Fruit fly (Drosophila melanogaster) whole organism, embryonic: ENCODE results near the gene Oseg1.

Experiments used
- Antp ChIP-seq: fragments of 200-800 bp; sonication (Bioruptor generic); optimal IDR thresholded peaks from 3 replicates; lab custom pipeline; 2016; ENCODE audit warnings: missing biosample characterization, missing genetic modification characterization
- Atf6 ChIP-seq: fragments of 200-800 bp; sonication (Bioruptor generic); IDR thresholded peaks from 2 replicates; pipeline ENCODE4 v1.3.6; 2022; ENCODE audit warnings: missing biosample characterization, missing genetic modification characterization
- Bgb ChIP-seq: fragments of 200-800 bp; sonication (Bioruptor generic); IDR thresholded peaks from 2 replicates; pipeline ENCODE4 v1.3.6; 2022; ENCODE audit warnings: missing biosample characterization, missing genetic modification characterization; ENCODE audit not compliant: partially characterized antibody
- CG10209 ChIP-seq: fragments of 200-800 bp; sonication (Bioruptor generic); optimal IDR thresholded peaks from 3 replicates; lab custom pipeline; 2017; ENCODE audit warnings: missing biosample characterization, mild to moderate bottlenecking, missing genetic modification characterization, missing genetic modification reagents
- CG10267 ChIP-seq: fragments of 200-800 bp; sonication (Bioruptor generic); optimal IDR thresholded peaks from 2 replicates; lab custom pipeline; 2018; ENCODE audit warnings: missing biosample characterization, mild to moderate bottlenecking, missing genetic modification characterization, moderate library complexity
- CG12236 ChIP-seq: fragments of 200-800 bp; sonication (Bioruptor generic); optimal IDR thresholded peaks from 2 replicates; lab custom pipeline; 2016; ENCODE audit warnings: missing biosample characterization, missing genetic modification characterization
- CG1603 ChIP-seq: fragments of 200-800 bp; sonication (Bioruptor generic); optimal IDR thresholded peaks from 2 replicates; lab custom pipeline; 2019; ENCODE audit warnings: missing biosample characterization, mild to moderate bottlenecking, missing genetic modification characterization, moderate library complexity
- CG30403 ChIP-seq: fragments of 200-800 bp; sonication (Bioruptor generic); optimal IDR thresholded peaks from 3 replicates; lab custom pipeline; 2016; ENCODE audit warnings: missing biosample characterization, missing genetic modification characterization
- CG34422 ChIP-seq: fragments of 200-800 bp; sonication (Bioruptor generic); IDR thresholded peaks from 3 replicates; pipeline ENCODE4 v1.3.6; 2022; ENCODE audit warnings: missing biosample characterization, missing genetic modification characterization
- CG9797 ChIP-seq: fragments of 200-800 bp; sonication (Bioruptor generic); optimal IDR thresholded peaks from 3 replicates; lab custom pipeline; 2018; ENCODE audit warnings: missing biosample characterization, mild to moderate bottlenecking, missing genetic modification characterization
- D ChIP-seq, 2 experiments: fragments of 200-800 bp in 1 of 2; fragments of >200 bp in 1 of 2; sonication (Bioruptor generic) in 1 of 2; optimal IDR thresholded peaks; 2 replicates in 1 of 2; 3 replicates in 1 of 2; lab custom pipeline; 2017; ENCODE audit warnings: mild to moderate bottlenecking in 1 of 2, missing biosample characterization in 1 of 2, missing genetic modification characterization in 1 of 2, missing genetic modification reagents in 1 of 2
- Dp ChIP-seq: fragments of 200-800 bp; sonication (Bioruptor generic); optimal IDR thresholded peaks from 2 replicates; lab custom pipeline; 2018; ENCODE audit warnings: missing biosample characterization, mild to moderate bottlenecking, missing genetic modification characterization, moderate library complexity
- HLH4C ChIP-seq: fragments of 200-800 bp; sonication (Bioruptor generic); IDR thresholded peaks from 3 replicates; pipeline ENCODE4 v1.3.6; 2022; ENCODE audit warnings: missing biosample characterization, missing genetic modification characterization; ENCODE audit not compliant: partially characterized antibody
- Jarid2 ChIP-seq: fragments of 200-800 bp; sonication (Bioruptor generic); optimal IDR thresholded peaks from 3 replicates; lab custom pipeline; 2017; ENCODE audit warnings: mild to moderate bottlenecking, missing biosample characterization, missing genetic modification reagents, missing genetic modification characterization
- MBD-R2 ChIP-seq: fragments of 200-800 bp; sonication (Bioruptor generic); IDR thresholded peaks from 2 replicates; pipeline ENCODE4 v1.3.6; 2022; ENCODE audit warnings: missing biosample characterization, missing genetic modification characterization
- Med ChIP-seq: fragments of 200-800 bp; sonication (Bioruptor generic); peaks from one replicate; lab custom pipeline; 2016; ENCODE audit warnings: missing biosample characterization, missing genetic modification characterization, mild to moderate bottlenecking, inconsistent platforms, moderate library complexity
- Scr ChIP-seq: fragments of 200-800 bp; sonication (Bioruptor generic); IDR thresholded peaks from 2 replicates; pipeline ENCODE4 v1.3.6; 2022; ENCODE audit warnings: missing biosample characterization, missing genetic modification characterization; ENCODE audit not compliant: partially characterized antibody
- Six4 ChIP-seq: fragments of 200-800 bp; sonication (Bioruptor generic); optimal IDR thresholded peaks from 2 replicates; lab custom pipeline; 2016; ENCODE audit warnings: missing biosample characterization, missing genetic modification characterization
- Spps ChIP-seq: fragments of 200-800 bp; sonication (Bioruptor generic); optimal IDR thresholded peaks from 2 replicates; lab custom pipeline; 2018; ENCODE audit warnings: missing biosample characterization, mild to moderate bottlenecking, missing genetic modification characterization
- Vsx1 ChIP-seq: fragments of 200-800 bp; sonication (Bioruptor generic); optimal IDR thresholded peaks from 2 replicates; lab custom pipeline; 2017; ENCODE audit warnings: missing biosample characterization, mild to moderate bottlenecking, missing genetic modification characterization, missing genetic modification reagents
- Xbp1 ChIP-seq: fragments of 200-800 bp; sonication (Bioruptor generic); optimal IDR thresholded peaks from 3 replicates; lab custom pipeline; 2016; ENCODE audit warnings: missing biosample characterization, mild to moderate bottlenecking, missing genetic modification characterization
- ab ChIP-seq: fragments of 200-800 bp; sonication (Bioruptor generic); optimal IDR thresholded peaks from 2 replicates; lab custom pipeline; 2016; ENCODE audit warnings: missing biosample characterization, missing genetic modification characterization
- amos ChIP-seq: fragments of 200-800 bp; sonication (Bioruptor generic); IDR thresholded peaks from 2 replicates; pipeline ENCODE4 v1.3.6; 2022; ENCODE audit warnings: missing biosample characterization, missing genetic modification characterization; ENCODE audit not compliant: partially characterized antibody
- cad ChIP-seq: fragments of >200 bp; optimal IDR thresholded peaks from 2 replicates; lab custom pipeline; 2017; ENCODE audit warnings: missing biosample characterization, missing genetic modification characterization
- chm ChIP-seq: fragments of 200-800 bp; sonication (Bioruptor generic); IDR thresholded peaks from 2 replicates; pipeline ENCODE4 v1.3.6; 2022; ENCODE audit warnings: missing biosample characterization, missing genetic modification characterization
- ci ChIP-seq: fragments of 200-800 bp; sonication (Bioruptor generic); IDR thresholded peaks from 3 replicates; pipeline ENCODE4 v1.3.6; 2022; ENCODE audit warnings: missing biosample characterization, missing genetic modification characterization
- fd96Cb ChIP-seq: fragments of 200-800 bp; sonication (Bioruptor generic); optimal IDR thresholded peaks from 2 replicates; lab custom pipeline; 2018; ENCODE audit warnings: missing biosample characterization, mild to moderate bottlenecking, missing genetic modification characterization, moderate library complexity
- gcm ChIP-seq: fragments of 200-800 bp; sonication (Bioruptor generic); optimal IDR thresholded peaks from 2 replicates; lab custom pipeline; 2019; ENCODE audit warnings: missing biosample characterization, mild to moderate bottlenecking, missing genetic modification characterization, moderate library complexity
- hth ChIP-seq: fragments of >200 bp; optimal IDR thresholded peaks from 2 replicates; lab custom pipeline; 2017; ENCODE audit warnings: inconsistent platforms
- klu ChIP-seq: fragments of 200-800 bp; sonication (Bioruptor generic); IDR thresholded peaks from 2 replicates; pipeline ENCODE4 v1.3.6; 2022; ENCODE audit warnings: missing biosample characterization, missing genetic modification characterization
- lbe ChIP-seq: fragments of 200-800 bp; sonication (Bioruptor generic); optimal IDR thresholded peaks from 2 replicates; lab custom pipeline; 2016; ENCODE audit warnings: missing biosample characterization, mild to moderate bottlenecking, missing genetic modification characterization
- nerfin-2 ChIP-seq: fragments of 200-800 bp; sonication (Bioruptor generic); IDR thresholded peaks from 2 replicates; pipeline ENCODE4 v1.3.6; 2022; ENCODE audit warnings: missing biosample characterization, missing genetic modification characterization; ENCODE audit not compliant: partially characterized antibody
- prd ChIP-seq, 3 experiments: fragments of >200 bp in 2 of 3; fragments of 200-800 bp in 1 of 3; sonication (Bioruptor generic) in 1 of 3; optimal IDR thresholded peaks in 2 of 3; IDR thresholded peaks in 1 of 3; 2 replicates in 2 of 3; 3 replicates in 1 of 3; pipeline versions ENCODE4 v1.3.6 to Lab custom; 2017 to 2022; ENCODE audit warnings: missing biosample characterization in 1 of 3, missing genetic modification characterization in 1 of 3
- pzg ChIP-seq: fragments of 200-800 bp; sonication (Bioruptor generic); optimal IDR thresholded peaks from 3 replicates; lab custom pipeline; 2018; ENCODE audit warnings: missing biosample characterization, mild to moderate bottlenecking, missing genetic modification characterization, moderate library complexity
- rib ChIP-seq: fragments of 200-800 bp; sonication (Bioruptor generic); IDR thresholded peaks from 2 replicates; pipeline ENCODE4 v1.3.6; 2022; ENCODE audit warnings: missing biosample characterization, missing genetic modification characterization
- row ChIP-seq: fragments of 200-800 bp; sonication (Bioruptor generic); IDR thresholded peaks from 3 replicates; pipeline ENCODE4 v1.3.6; 2022; ENCODE audit warnings: missing biosample characterization, missing genetic modification characterization
- sc ChIP-seq, 3 experiments: fragments of >200 bp in 2 of 3; fragments of 200-800 bp in 1 of 3; sonication (Bioruptor generic) in 1 of 3; optimal IDR thresholded peaks; 2 replicates in 2 of 3; 3 replicates in 1 of 3; lab custom pipeline; 2017; ENCODE audit warnings: mild to moderate bottlenecking in 1 of 3, missing biosample characterization in 1 of 3, missing genetic modification characterization in 1 of 3, missing genetic modification reagents in 1 of 3
- sens ChIP-seq: fragments of 200-800 bp; sonication (Bioruptor generic); peaks from one replicate; lab custom pipeline; 2016; ENCODE audit warnings: missing biosample characterization, missing genetic modification characterization
- sob ChIP-seq: fragments of 200-800 bp; sonication (Bioruptor generic); IDR thresholded peaks from 2 replicates; pipeline ENCODE4 v1.3.6; 2022; ENCODE audit warnings: missing biosample characterization, missing genetic modification characterization
- stwl ChIP-seq: fragments of 200-800 bp; sonication (Bioruptor generic); optimal IDR thresholded peaks from 3 replicates; lab custom pipeline; 2018; ENCODE audit warnings: missing biosample characterization, mild to moderate bottlenecking, missing genetic modification characterization, moderate library complexity
- tio ChIP-seq: fragments of 200-800 bp; sonication (Bioruptor generic); optimal IDR thresholded peaks from 2 replicates; lab custom pipeline; 2017; ENCODE audit warnings: missing biosample characterization, missing genetic modification characterization, inconsistent platforms
- tll ChIP-seq, 2 experiments: fragments of 200-800 bp in 1 of 2; fragments of >200 bp in 1 of 2; sonication (Bioruptor generic) in 1 of 2; optimal IDR thresholded peaks; 2 replicates each; lab custom pipeline; 2017 to 2019; ENCODE audit warnings: missing biosample characterization in 2 of 2, missing genetic modification characterization in 2 of 2, mild to moderate bottlenecking in 1 of 2, moderate library complexity in 1 of 2
- tna ChIP-seq: fragments of 200-800 bp; sonication (Bioruptor generic); IDR thresholded peaks from 2 replicates; pipeline ENCODE4 v1.3.6; 2022; ENCODE audit warnings: missing biosample characterization, missing genetic modification characterization; ENCODE audit not compliant: partially characterized antibody
- vvl ChIP-seq: fragments of 200-800 bp; sonication (Bioruptor generic); IDR thresholded peaks from 2 replicates; pipeline ENCODE4 v1.3.6; 2022; ENCODE audit warnings: missing biosample characterization, missing genetic modification characterization
- zen2 ChIP-seq: fragments of 200-800 bp; sonication (Bioruptor generic); IDR thresholded peaks from 3 replicates; pipeline ENCODE4 v1.3.6; 2022; ENCODE audit warnings: missing biosample characterization, missing genetic modification characterization; ENCODE audit not compliant: partially characterized antibody

The Oseg1 gene

DNA sequence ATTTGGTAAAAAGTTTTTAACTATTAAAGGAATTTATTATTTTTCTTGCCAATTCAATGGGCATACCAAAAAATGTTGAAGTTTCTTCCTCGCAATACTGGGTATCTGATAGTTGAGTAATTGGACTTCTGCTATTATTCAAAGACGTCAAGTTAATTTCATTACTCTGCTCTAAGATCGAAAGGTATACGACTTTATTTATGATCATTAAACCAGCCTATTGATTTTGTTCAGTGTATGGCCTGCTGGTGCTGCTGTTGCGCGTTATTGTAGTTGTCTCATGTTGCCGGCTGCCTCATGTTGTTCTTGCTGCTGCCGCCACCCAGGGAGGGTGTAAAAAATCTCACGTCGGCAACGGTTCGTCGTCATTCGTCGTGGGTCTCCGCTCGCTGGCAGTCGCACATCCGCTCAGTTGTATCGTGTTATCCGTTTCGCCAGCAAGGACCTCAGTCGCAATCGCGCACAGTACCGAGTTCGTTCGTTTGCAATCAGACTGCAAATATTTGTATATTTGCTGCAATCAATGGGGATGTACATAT is 16.9 kb downstream of the Oseg1 start, which contains the start of gene CG7120 (continued):
- no peak for TF ChIP-seq CG12236 (GFP tag; lab: Kevin White, UChicago)

DNA sequence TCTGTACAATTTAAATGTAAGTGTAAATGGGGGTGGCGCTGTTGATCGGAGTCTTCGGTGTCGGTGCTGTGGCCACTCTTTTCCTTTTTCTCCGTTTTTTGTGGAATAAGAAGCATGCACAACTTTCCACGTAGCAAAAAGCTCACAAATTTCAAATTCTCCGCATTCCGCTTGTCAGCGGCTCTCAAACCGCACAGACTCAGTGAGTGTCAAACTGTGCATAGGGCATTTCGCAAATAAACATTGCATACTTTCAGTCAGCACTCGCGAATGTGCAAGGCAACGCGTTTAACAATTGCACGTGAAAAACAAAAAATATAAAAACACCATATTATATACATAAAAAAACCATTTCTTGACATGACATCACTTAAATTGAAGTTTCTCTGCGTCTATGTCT is 17.7 kb downstream of the Oseg1 start:
- TF ChIP-seq tll (GFP tag; optimal IDR thresholded peaks at IDR 0.05; lab: Kevin White, UChicago) (no peak), cad (peak; percentile 92), Bgb (GFP tag; lab: Robert Waterston, UW) (peak; percentile 61), CG10209 (GFP tag; lab: Kevin White, UChicago) (no peak), fd96Cb (tag; lab: Kevin White, UChicago) (no peak), vvl (GFP tag; lab: Robert Waterston, UW) (0 out of 2 replicates have a peak, but pooled peaks have one; percentile 12), Scr (GFP tag; lab: Robert Waterston, UW) (peak; percentile 25), CG34422 (GFP tag; lab: Robert Waterston, UW) (0 out of 3 replicates have a peak, but pooled peaks have one; percentile 7), D (optimal IDR thresholded peaks at IDR 0.05; lab: Kevin White, UChicago) (no peak), D (GFP tag; optimal IDR thresholded peaks at IDR 0.05; lab: Kevin White, UChicago) (no peak), chm (GFP tag; lab: Robert Waterston, UW) (0 out of 2 replicates have a peak, but pooled peaks have one; percentile 27), CG10267 (tag; lab: Kevin White, UChicago) (no peak), Atf6 (GFP tag; lab: Robert Waterston, UW) (no peak), sens (GFP tag; lab: Kevin White, UChicago) (no peak), zen2 (GFP tag; lab: Robert Waterston, UW) (no peak), Med (peak; percentile 10), klu (no peak), gcm (no peak), HLH4C (peak; percentile 29; the same call in 1 of the 3 replicates), Xbp1 (peak; percentile 2), MBD-R2 (GFP tag; lab: Robert Waterston, UW) (peak; percentile 40; the same call in 1 of the 2 replicates), CG30403 (GFP tag; lab: Kevin White, UChicago) (no peak), Vsx1 (GFP tag; lab: Kevin White, UChicago) (no peak), lbe (no peak), CG1603 (tag; lab: Kevin White, UChicago) (peak; percentile 25), rib (GFP tag; lab: Robert Waterston, UW) (peak; percentile 41; the same call in 1 of the 2 replicates), Jarid2 (no peak), Six4 (GFP tag; lab: Kevin White, UChicago) (no peak), stwl (tag; lab: Kevin White, UChicago) (peak; percentile 29), Antp (GFP tag; lab: Kevin White, UChicago) (no peak), hth (lab: Kevin White, UChicago) (no peak), CG9797 (GFP tag; lab: Kevin White, UChicago) (no peak), Spps (no peak), ci (peak; percentile 66; the same call in 2 of the 3 replicates), sob (GFP tag; lab: Robert Waterston, UW) (no peak), tna (GFP tag; lab: Robert Waterston, UW) (peak; percentile 76), amos (peak; percentile 56), ab (GFP tag; lab: Kevin White, UChicago) (no peak), tio (GFP tag; lab: Kevin White, UChicago) (no peak), pzg (GFP tag; lab: Kevin White, UChicago) (no peak), nerfin-2 (peak; percentile 47; the same call in 1 of the 2 replicates), prd (optimal IDR thresholded peaks at IDR 0.05; lab: Kevin White, UChicago) (no peak), prd (GFP tag; IDR thresholded peaks at IDR 0.05; lab: Robert Waterston, UW) (0 out of 3 replicates have a peak, but pooled peaks have one; percentile 28), row (GFP tag; lab: Robert Waterston, UW) (no peak), Dp (GFP tag; lab: Kevin White, UChicago) (peak; percentile 69), sc (optimal IDR thresholded peaks at IDR 0.05; lab: Kevin White, UChicago) (no peak), sc (GFP tag; optimal IDR thresholded peaks at IDR 0.05; lab: Kevin White, UChicago) (no peak)
